Worm (Caenorhabditis elegans) whole organism, L3 larva: ENCODE measurements around the gene piga-1.

Experiments
- ZK546.5 ChIP-seq: sonication (generic microtip); optimal IDR thresholded peaks from 2 replicates; lab custom pipeline; 2017; ENCODE audit warnings: missing biosample characterization, missing genetic modification characterization
- aly-2 ChIP-seq: fragments of 150-350 bp; optimal IDR thresholded peaks from 2 replicates; lab custom pipeline; 2014; ENCODE audit warnings: missing biosample characterization, missing genetic modification characterization
- ama-1 ChIP-seq: fragments of 150-350 bp; optimal IDR thresholded peaks from 2 replicates; lab custom pipeline; 2018
- ceh-16 ChIP-seq: sonication (generic microtip); optimal IDR thresholded peaks from 2 replicates; lab custom pipeline; 2017; ENCODE audit warnings: missing biosample characterization, missing genetic modification characterization
- ceh-28 ChIP-seq: fragments of 150-350 bp; optimal IDR thresholded peaks from 2 replicates; lab custom pipeline; 2014; ENCODE audit warnings: missing biosample characterization, missing genetic modification reagents, missing genetic modification characterization
- ceh-9 ChIP-seq: sonication (generic microtip); optimal IDR thresholded peaks from 2 replicates; lab custom pipeline; 2018; ENCODE audit warnings: missing biosample characterization, missing genetic modification characterization
- daf-12 ChIP-seq: fragments of 150-350 bp; optimal IDR thresholded peaks from 2 replicates; lab custom pipeline; 2014; ENCODE audit warnings: missing biosample characterization, missing genetic modification reagents, missing genetic modification characterization
- egl-5 ChIP-seq: fragments of 150-350 bp; optimal IDR thresholded peaks from 2 replicates; lab custom pipeline; 2017; ENCODE audit warnings: missing biosample characterization, missing genetic modification reagents, missing genetic modification characterization, inconsistent platforms
- elt-2 ChIP-seq: sonication (generic microtip); optimal IDR thresholded peaks from 2 replicates; lab custom pipeline; 2016; ENCODE audit warnings: missing genetic modification reagents, mild to moderate bottlenecking, missing genetic modification characterization, missing compliant biosample characterization
- elt-3 ChIP-seq, 3 experiments: fragments of 150-350 bp in 1 of 3; sonication (generic microtip) in 2 of 3; optimal IDR thresholded peaks; 2 replicates in 2 of 3; 4 replicates in 1 of 3; lab custom pipeline; 2014 to 2017; ENCODE audit warnings: missing biosample characterization in 3 of 3, missing genetic modification characterization in 3 of 3
- fkh-10 ChIP-seq: sonication (generic microtip); optimal IDR thresholded peaks from 2 replicates; lab custom pipeline; 2017; ENCODE audit warnings: missing biosample characterization, missing genetic modification reagents, missing genetic modification characterization
- fkh-2 ChIP-seq: fragments of 150-350 bp; optimal IDR thresholded peaks from 2 replicates; lab custom pipeline; 2014; ENCODE audit warnings: missing biosample characterization, missing genetic modification reagents, missing genetic modification characterization
- hmg-11 ChIP-seq: sonication (generic microtip); optimal IDR thresholded peaks from 2 replicates; lab custom pipeline; 2016; ENCODE audit warnings: missing genetic modification characterization, missing compliant biosample characterization
- jun-1 ChIP-seq: fragments of 150-350 bp; optimal IDR thresholded peaks from 2 replicates; lab custom pipeline; 2014; ENCODE audit warnings: missing biosample characterization, missing genetic modification reagents, missing genetic modification characterization
- lin-39 ChIP-seq: fragments of 150-350 bp; optimal IDR thresholded peaks from 2 replicates; lab custom pipeline; 2018; ENCODE audit warnings: missing biosample characterization, missing genetic modification reagents, missing genetic modification characterization
- lsy-12 ChIP-seq: sonication (generic microtip); optimal IDR thresholded peaks from 2 replicates; lab custom pipeline; 2016; ENCODE audit warnings: mild to moderate bottlenecking, missing genetic modification characterization, missing compliant biosample characterization
- mdl-1 ChIP-seq: fragments of 150-350 bp; optimal IDR thresholded peaks from 2 replicates; lab custom pipeline; 2014; ENCODE audit warnings: missing biosample characterization, missing genetic modification characterization
- mml-1 ChIP-seq: fragments of 150-350 bp; sonication (generic microtip); optimal IDR thresholded peaks from 3 replicates; lab custom pipeline; 2014; ENCODE audit warnings: missing biosample characterization, missing genetic modification characterization
- nfya-1 ChIP-seq: sonication (generic microtip); optimal IDR thresholded peaks from 2 replicates; lab custom pipeline; 2017; ENCODE audit warnings: missing genetic modification characterization, mild to moderate bottlenecking, missing compliant biosample characterization, antibody characterized with exemption, moderate library complexity; ENCODE audit not compliant: insufficient read depth
- nhr-11 ChIP-seq: fragments of 150-350 bp; optimal IDR thresholded peaks from 2 replicates; lab custom pipeline; 2014; ENCODE audit warnings: missing biosample characterization, missing genetic modification characterization
- nhr-12 ChIP-seq: fragments of 150-350 bp; optimal IDR thresholded peaks from 2 replicates; lab custom pipeline; 2014; ENCODE audit warnings: missing biosample characterization, missing genetic modification characterization
- nhr-23 ChIP-seq: fragments of 150-350 bp; optimal IDR thresholded peaks from 2 replicates; lab custom pipeline; 2014; ENCODE audit warnings: missing biosample characterization, missing genetic modification reagents, missing genetic modification characterization
- nhr-237 ChIP-seq: fragments of 150-350 bp; optimal IDR thresholded peaks from 2 replicates; lab custom pipeline; 2014; ENCODE audit warnings: missing biosample characterization, missing genetic modification characterization
- nhr-25 ChIP-seq: sonication (generic microtip); optimal IDR thresholded peaks from 2 replicates; lab custom pipeline; 2017; ENCODE audit warnings: missing biosample characterization, missing genetic modification characterization
- nhr-28 ChIP-seq: fragments of 150-350 bp; optimal IDR thresholded peaks from 2 replicates; lab custom pipeline; 2014; ENCODE audit warnings: missing biosample characterization, missing genetic modification characterization
- nhr-43 ChIP-seq: sonication (generic microtip); optimal IDR thresholded peaks from 2 replicates; lab custom pipeline; 2016; ENCODE audit warnings: mild to moderate bottlenecking, missing genetic modification characterization, missing compliant biosample characterization; ENCODE audit not compliant: poor library complexity, severe bottlenecking
- nhr-67 ChIP-seq: fragments of 150-350 bp; optimal IDR thresholded peaks from 2 replicates; lab custom pipeline; 2014; ENCODE audit warnings: missing biosample characterization, missing genetic modification characterization
- nhr-76 ChIP-seq: fragments of 150-350 bp; sonication (generic microtip); optimal IDR thresholded peaks from 5 replicates; lab custom pipeline; 2014; ENCODE audit warnings: missing biosample characterization, missing genetic modification characterization
- nhr-77 ChIP-seq: fragments of 150-350 bp; optimal IDR thresholded peaks from 2 replicates; lab custom pipeline; 2014; ENCODE audit warnings: missing biosample characterization, missing genetic modification characterization
- pha-4 ChIP-seq: fragments of 150-350 bp; optimal IDR thresholded peaks from 2 replicates; lab custom pipeline; 2014; ENCODE audit warnings: missing biosample characterization, missing genetic modification reagents, missing genetic modification characterization
- pqm-1 ChIP-seq: fragments of 150-350 bp; optimal IDR thresholded peaks from 2 replicates; lab custom pipeline; 2017; ENCODE audit warnings: missing biosample characterization, missing genetic modification characterization, inconsistent platforms
- skn-1 ChIP-seq: fragments of 150-350 bp; optimal IDR thresholded peaks from 2 replicates; lab custom pipeline; 2014; ENCODE audit warnings: missing biosample characterization, missing genetic modification characterization
- snpc-4 ChIP-seq: fragments of 150-350 bp; optimal IDR thresholded peaks from 2 replicates; lab custom pipeline; 2014; ENCODE audit warnings: missing biosample characterization, missing genetic modification characterization
- tbx-2 ChIP-seq: sonication (generic microtip); optimal IDR thresholded peaks from 2 replicates; lab custom pipeline; 2016; ENCODE audit warnings: mild to moderate bottlenecking, missing genetic modification characterization, missing compliant biosample characterization
- unc-39 ChIP-seq: sonication (generic microtip); optimal IDR thresholded peaks from 4 replicates; lab custom pipeline; 2017; ENCODE audit warnings: missing biosample characterization, missing genetic modification characterization
- ztf-11 ChIP-seq: fragments of 150-350 bp; optimal IDR thresholded peaks from 2 replicates; lab custom pipeline; 2014; ENCODE audit warnings: missing biosample characterization, missing genetic modification characterization
- ztf-4 ChIP-seq: fragments of 150-350 bp; optimal IDR thresholded peaks from 2 replicates; lab custom pipeline; 2014; ENCODE audit warnings: missing biosample characterization, missing genetic modification characterization

piga-1 gene

ce11 chrII:8631766-8632165 is 29.7 kb downstream of the piga-1 start:
- TF ChIP-seq nfya-1: no peak
- no peak for TF ChIP-seq fkh-10 (GFP tag; lab: Kevin White, UChicago)
- TF ChIP-seq hmg-11: no peak
- TF ChIP-seq, all 47 proteins: peak for 0

- TF ChIP-seq nhr-25 (tag; lab: Kevin White, UChicago) (peak; percentile 33), nhr-23 (tag; lab: Kevin White, UChicago) (peak; percentile 19), elt-2 (tag; lab: Kevin White, UChicago) (no peak), snpc-4 (no peak)
Measured at ce11 chrII:8630088-8630487, 31.4 kb downstream of the piga-1 start, which contains the start of gene T22C8.6. T22C8.6 (minus strand) TSS chrII:8630281.

ce11 chrII:8627907-8628306 is 33.6 kb downstream of the piga-1 start:
- TF ChIP-seq nhr-28: no peak

ce11 chrII:8626598-8626997 is 34.9 kb downstream of the piga-1 start:
- TF ChIP-seq pha-4 (tag; lab: Kevin White, UChicago) (peak; percentile 48), ztf-4 (tag; lab: Kevin White, UChicago) (no peak)

ce11 chrII:8625163-8625562 is 36.3 kb downstream of the piga-1 start, which contains the start of gene sptf-2:
sptf-2 (plus strand) TSS chrII:8625459.
- TF ChIP-seq nhr-28 (no peak), nhr-12 (tag; lab: Kevin White, UChicago) (no peak), ceh-16 (tag; lab: Kevin White, UChicago) (no peak), elt-2 (tag; lab: Kevin White, UChicago) (peak; percentile 98), nhr-25 (tag; lab: Kevin White, UChicago) (no peak), nhr-67 (tag; lab: Kevin White, UChicago) (no peak), nhr-11 (no peak), mml-1 (tag; lab: Kevin White, UChicago) (no peak), pqm-1 (tag; lab: Kevin White, UChicago) (peak; percentile 88), jun-1 (tag; lab: Kevin White, UChicago) (peak; percentile 75), tbx-2 (tag; lab: Kevin White, UChicago) (no peak), lsy-12 (tag; lab: Kevin White, UChicago) (no peak), nfya-1 (peak; percentile 16), pha-4 (tag; lab: Kevin White, UChicago) (peak; percentile 34), lin-39 (tag; lab: Kevin White, UChicago) (no peak), nhr-76 (tag; lab: Kevin White, UChicago) (no peak), fkh-10 (GFP tag; lab: Kevin White, UChicago) (no peak), skn-1 (peak; percentile 17), egl-5 (tag; lab: Kevin White, UChicago) (no peak), hmg-11 (no peak), mdl-1 (tag; lab: Kevin White, UChicago) (no peak), unc-39 (no peak), ceh-28 (tag; lab: Kevin White, UChicago) (no peak), daf-12 (tag; lab: Kevin White, UChicago) (no peak), ztf-11 (tag; lab: Kevin White, UChicago) (no peak), ceh-9 (tag; lab: Kevin White, UChicago) (no peak), elt-3 (tag; optimal IDR thresholded peaks at IDR 0.05; lab: Kevin White, UChicago) (no peak), ztf-4 (tag; lab: Kevin White, UChicago) (no peak), snpc-4 (no peak), aly-2 (tag; lab: Kevin White, UChicago) (no peak), fkh-2 (tag; lab: Kevin White, UChicago) (no peak)
- TF ChIP-seq, all 47 proteins: peak for 6

ce11 chrII:8623396-8623795 is 38.1 kb downstream of the piga-1 start, which contains the start of gene T22C8.4:
T22C8.4 (minus strand) TSS chrII:8623496.
- no peak for TF ChIP-seq nhr-237 (tag; lab: Kevin White, UChicago)
- no peak for TF ChIP-seq elt-3 (tag; optimal IDR thresholded peaks at IDR 0.05; lab: Kevin White, UChicago)
- no peak for TF ChIP-seq ama-1
- no peak for TF ChIP-seq jun-1 (tag; lab: Kevin White, UChicago)
- no peak for TF ChIP-seq ceh-9 (tag; lab: Kevin White, UChicago)
- TF ChIP-seq ztf-4 (tag; lab: Kevin White, UChicago): no peak
- TF ChIP-seq fkh-2 (tag; lab: Kevin White, UChicago): no peak
- TF ChIP-seq nhr-12 (tag; lab: Kevin White, UChicago): no peak
- no peak for TF ChIP-seq nhr-77 (tag; lab: Kevin White, UChicago)
- TF ChIP-seq skn-1: no peak
- no peak for TF ChIP-seq nhr-43 (tag; lab: Kevin White, UChicago)
- no peak for TF ChIP-seq ceh-16 (tag; lab: Kevin White, UChicago)
- TF ChIP-seq ztf-11 (tag; lab: Kevin White, UChicago): no peak
- no peak for TF ChIP-seq ceh-28 (tag; lab: Kevin White, UChicago)
- TF ChIP-seq ZK546.5 (tag; lab: Kevin White, UChicago): no peak
- TF ChIP-seq, all 47 proteins: peak for 0
